Worm (Caenorhabditis elegans) whole organism, midembryonic: ENCODE measurements around the gene mspn-1.

Experiments
- flt-1 ChIP-seq: fragments of 200-800 bp; sonication (Bioruptor generic); IDR thresholded peaks from 2 replicates; pipeline ENCODE4 v1.3.6; 2022; ENCODE audit warnings: missing genetic modification characterization, missing compliant biosample characterization
- klf-2 ChIP-seq: fragments of 200-800 bp; sonication (Bioruptor generic); conservative IDR thresholded peaks from 2 replicates; pipeline ENCODE4 v1.3.6; 2022; ENCODE audit warnings: missing genetic modification reagents, missing genetic modification characterization, missing compliant biosample characterization
- med-1 ChIP-seq: sonication (generic microtip); optimal IDR thresholded peaks from 2 replicates; lab custom pipeline; 2017; ENCODE audit warnings: missing genetic modification characterization, mild to moderate bottlenecking, missing compliant biosample characterization, antibody characterized with exemption, missing genetic modification reagents; ENCODE audit not compliant: insufficient read depth
- tab-1 ChIP-seq: fragments of 200-800 bp; sonication (Bioruptor generic); IDR thresholded peaks from 2 replicates; pipeline ENCODE4 v1.3.6; 2022; ENCODE audit warnings: missing genetic modification characterization, missing compliant biosample characterization
- ztf-23 ChIP-seq: fragments of 200-800 bp; sonication (Bioruptor generic); IDR thresholded peaks from 2 replicates; pipeline ENCODE4 v1.3.6; 2022; ENCODE audit warnings: missing genetic modification reagents, missing genetic modification characterization, missing compliant biosample characterization

DNA sequence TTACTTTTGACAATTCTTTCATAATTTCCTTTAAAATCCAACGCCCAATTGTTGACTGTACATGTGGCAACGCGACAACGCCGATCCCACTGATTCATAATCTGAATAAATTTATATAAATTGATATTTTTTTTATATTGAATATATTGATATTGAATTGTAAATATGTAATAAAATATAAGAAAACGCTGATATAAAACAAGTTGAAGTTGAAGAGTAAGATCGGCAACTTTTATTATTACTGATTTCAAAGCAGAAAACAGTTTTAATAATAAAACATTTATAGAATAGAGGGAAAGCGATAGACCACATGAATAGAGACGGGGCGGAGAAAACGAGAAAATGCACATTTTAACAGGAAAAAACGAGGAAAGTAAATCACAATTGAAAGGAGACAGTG is 41.4 kb downstream of the mspn-1 start, which contains the start of gene qns-1:
- TF ChIP-seq ztf-23 (GFP tag; lab: Robert Waterston, UW), result no peak
- no peak for TF ChIP-seq med-1 (GFP tag; lab: Kevin White, UChicago)
- TF ChIP-seq tab-1 (GFP tag; lab: Robert Waterston, UW), result no peak
- TF ChIP-seq flt-1 (GFP tag; lab: Robert Waterston, UW), result no peak
- no peak for TF ChIP-seq klf-2
